Worm (Caenorhabditis elegans) whole organism, L3 larva: ENCODE data around the gene F01G10.10.

Experiments used
- ceh-82 ChIP-seq: fragments of 150-350 bp; optimal IDR thresholded peaks from 2 replicates; lab custom pipeline; 2014; ENCODE audit warnings: missing biosample characterization, missing genetic modification characterization
- nfya-1 ChIP-seq: sonication (generic microtip); optimal IDR thresholded peaks from 2 replicates; lab custom pipeline; 2017; ENCODE audit warnings: missing genetic modification characterization, mild to moderate bottlenecking, missing compliant biosample characterization, antibody characterized with exemption, moderate library complexity; ENCODE audit not compliant: insufficient read depth
- nhr-67 ChIP-seq: fragments of 150-350 bp; optimal IDR thresholded peaks from 2 replicates; lab custom pipeline; 2014; ENCODE audit warnings: missing biosample characterization, missing genetic modification characterization
- nhr-76 ChIP-seq: fragments of 150-350 bp; sonication (generic microtip); optimal IDR thresholded peaks from 5 replicates; lab custom pipeline; 2014; ENCODE audit warnings: missing biosample characterization, missing genetic modification characterization
- nhr-77 ChIP-seq: fragments of 150-350 bp; optimal IDR thresholded peaks from 2 replicates; lab custom pipeline; 2014; ENCODE audit warnings: missing biosample characterization, missing genetic modification characterization
- pha-4 ChIP-seq: fragments of 150-350 bp; optimal IDR thresholded peaks from 2 replicates; lab custom pipeline; 2014; ENCODE audit warnings: missing biosample characterization, missing genetic modification reagents, missing genetic modification characterization
- pqm-1 ChIP-seq: fragments of 150-350 bp; optimal IDR thresholded peaks from 2 replicates; lab custom pipeline; 2017; ENCODE audit warnings: missing biosample characterization, missing genetic modification characterization, inconsistent platforms

- no peak for TF ChIP-seq pha-4 (tag; lab: Kevin White, UChicago)
- TF ChIP-seq nfya-1 = no peak
- no peak for TF ChIP-seq ceh-82 (tag; lab: Kevin White, UChicago)
- TF ChIP-seq nhr-76 = no peak
- TF ChIP-seq nhr-67 (tag; lab: Kevin White, UChicago) = no peak
- no peak for TF ChIP-seq pqm-1 (tag; lab: Kevin White, UChicago)
- TF ChIP-seq nhr-77 = no peak
Measured at ce11 chrIV:10286655-10287054, 40.7 kb downstream of the F01G10.10 start, which contains the start of gene ebax-1.
